Worm (Caenorhabditis elegans) whole organism, early embryonic: ENCODE measurements around the gene T24B8.7.

Experiments used
- ama-1 ChIP-seq: fragments of 150-350 bp; optimal IDR thresholded peaks from 2 replicates; lab custom pipeline; 2014
- ceh-13 ChIP-seq: fragments of 200-800 bp; sonication (Bioruptor generic); optimal IDR thresholded peaks from 2 replicates; lab custom pipeline; 2018; ENCODE audit warnings: mild to moderate bottlenecking, missing genetic modification characterization, missing compliant biosample characterization
- pes-1 ChIP-seq: fragments of 200-800 bp; sonication (Bioruptor generic); IDR thresholded peaks from 2 replicates; pipeline ENCODE4 v1.3.6; 2022; ENCODE audit warnings: missing genetic modification reagents, missing genetic modification characterization, missing compliant biosample characterization
- tbx-11 ChIP-seq: fragments of 200-800 bp; sonication (Bioruptor generic); IDR thresholded peaks from 2 replicates; pipeline ENCODE4 v1.3.6; 2022; ENCODE audit warnings: missing genetic modification characterization, missing compliant biosample characterization

DNA sequence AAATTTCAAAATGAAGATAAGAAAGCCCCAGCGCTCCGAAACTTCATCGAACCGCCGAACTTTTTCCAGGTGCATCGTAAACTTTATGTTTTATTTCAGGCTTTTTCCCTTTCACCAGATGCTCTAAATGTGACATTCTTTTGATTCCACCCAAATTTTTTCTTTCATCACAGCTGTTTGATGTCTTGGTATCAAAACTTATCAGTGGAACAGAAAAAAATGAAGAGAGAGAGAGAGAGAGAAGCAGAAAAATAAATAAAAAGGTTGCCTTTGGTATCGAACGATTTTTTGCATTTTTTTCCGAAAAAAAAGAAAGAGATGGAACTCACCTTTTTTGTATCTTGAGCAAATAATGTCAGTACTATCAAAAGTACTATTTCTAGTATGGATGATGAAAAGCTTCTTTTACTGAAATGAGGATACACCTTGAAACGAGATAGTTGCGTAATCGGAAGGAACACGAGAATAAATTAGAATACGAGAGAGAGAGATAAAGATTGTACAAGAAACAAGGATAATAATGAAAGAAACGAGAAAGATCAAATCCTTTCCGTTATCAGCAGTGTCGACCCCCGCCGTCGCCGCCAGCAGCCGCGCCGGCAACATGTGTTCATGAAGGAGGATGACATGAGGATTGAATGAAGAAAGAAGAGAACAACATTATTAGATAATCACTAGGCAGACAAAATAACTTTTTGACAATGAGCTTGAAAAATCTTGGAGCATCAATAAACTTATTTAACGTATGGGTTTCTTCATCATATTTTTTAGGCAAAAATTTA is 22.8 kb upstream of the T24B8.7 start:
- TF ChIP-seq pes-1 (GFP tag; lab: Robert Waterston, UW) (no peak), tbx-11 (no peak), ceh-13 (GFP tag; lab: Kevin White, UChicago) (no peak), ama-1 (lab: Kevin White, UChicago) (no peak)
